Worm (Caenorhabditis elegans) whole organism, L2 larva: ENCODE data around the gene C12D8.21.

Experiments used
- C34F6.9 ChIP-seq: fragments of 150-350 bp; optimal IDR thresholded peaks from 2 replicates; lab custom pipeline; 2014; ENCODE audit warnings: missing biosample characterization, missing genetic modification characterization
- F13H6.1 ChIP-seq: sonication (generic microtip); optimal IDR thresholded peaks from 2 replicates; lab custom pipeline; 2016; ENCODE audit warnings: missing genetic modification characterization, missing compliant biosample characterization
- R02D3.7 ChIP-seq: fragments of 150-350 bp; optimal IDR thresholded peaks from 2 replicates; lab custom pipeline; 2014; ENCODE audit warnings: missing biosample characterization, missing genetic modification characterization
- Y55F3AM.14 ChIP-seq: fragments of 200-800 bp; sonication (Bioruptor generic); optimal IDR thresholded peaks from 2 replicates; lab custom pipeline; 2018; ENCODE audit warnings: mild to moderate bottlenecking, missing genetic modification characterization, missing compliant biosample characterization
- ZK546.5 ChIP-seq: sonication (generic microtip); optimal IDR thresholded peaks from 2 replicates; lab custom pipeline; 2017; ENCODE audit warnings: missing biosample characterization, missing genetic modification characterization
- aly-2 ChIP-seq: fragments of 150-350 bp; optimal IDR thresholded peaks from 2 replicates; lab custom pipeline; 2014; ENCODE audit warnings: missing biosample characterization, missing genetic modification characterization
- ama-1 ChIP-seq: fragments of 150-350 bp; optimal IDR thresholded peaks from 2 replicates; lab custom pipeline; 2018; ENCODE audit warnings: inconsistent platforms
- blmp-1 ChIP-seq: sonication (generic microtip); optimal IDR thresholded peaks from 2 replicates; lab custom pipeline; 2017; ENCODE audit warnings: missing genetic modification characterization, mild to moderate bottlenecking, missing compliant biosample characterization, antibody characterized with exemption, moderate library complexity; ENCODE audit not compliant: insufficient read depth
- ceh-82 ChIP-seq: fragments of 150-350 bp; optimal IDR thresholded peaks from 2 replicates; lab custom pipeline; 2014; ENCODE audit warnings: missing biosample characterization, missing genetic modification characterization
- crh-2 ChIP-seq: sonication (generic microtip); optimal IDR thresholded peaks from 2 replicates; lab custom pipeline; 2017; ENCODE audit warnings: missing biosample characterization, missing genetic modification characterization
- dmd-4 ChIP-seq: sonication (generic microtip); optimal IDR thresholded peaks from 2 replicates; lab custom pipeline; 2017; ENCODE audit warnings: missing biosample characterization, missing genetic modification characterization
- egl-27 ChIP-seq: sonication (generic microtip); optimal IDR thresholded peaks from 3 replicates; lab custom pipeline; 2017; ENCODE audit warnings: missing biosample characterization, missing genetic modification reagents, missing genetic modification characterization
- elt-1 ChIP-seq: fragments of 150-350 bp; optimal IDR thresholded peaks from 2 replicates; lab custom pipeline; 2014; ENCODE audit warnings: missing biosample characterization, missing genetic modification characterization
- elt-3 ChIP-seq: sonication (generic microtip); optimal IDR thresholded peaks from 2 replicates; lab custom pipeline; 2017; ENCODE audit warnings: missing biosample characterization, missing genetic modification characterization
- fos-1 ChIP-seq: fragments of 150-350 bp; optimal IDR thresholded peaks from 2 replicates; lab custom pipeline; 2014; ENCODE audit warnings: missing biosample characterization, missing genetic modification characterization
- lin-11 ChIP-seq: fragments of 150-350 bp; sonication (generic microtip); optimal IDR thresholded peaks from 2 replicates; lab custom pipeline; 2014; ENCODE audit warnings: missing biosample characterization, missing genetic modification characterization, inconsistent platforms, mixed read lengths
- lsy-2 ChIP-seq, 2 experiments: fragments of 150-350 bp in 1 of 2; sonication (generic microtip) in 1 of 2; optimal IDR thresholded peaks; 2 replicates each; lab custom pipeline; 2014 to 2017; ENCODE audit warnings: missing biosample characterization in 2 of 2, missing genetic modification characterization in 2 of 2
- mab-5 ChIP-seq: fragments of 150-350 bp; optimal IDR thresholded peaks from 2 replicates; lab custom pipeline; 2014; ENCODE audit warnings: missing biosample characterization, missing genetic modification characterization
- mbf-1 ChIP-seq: sonication (generic microtip); optimal IDR thresholded peaks from 2 replicates; lab custom pipeline; 2017; ENCODE audit warnings: missing biosample characterization, missing genetic modification characterization
- mdl-1 ChIP-seq, 2 experiments: fragments of 150-350 bp in 1 of 2; sonication (generic microtip) in 1 of 2; optimal IDR thresholded peaks; 2 replicates each; lab custom pipeline; 2017; ENCODE audit warnings: missing biosample characterization in 2 of 2, missing genetic modification characterization in 2 of 2
- nhr-10 ChIP-seq: sonication (generic microtip); optimal IDR thresholded peaks from 2 replicates; lab custom pipeline; 2017; ENCODE audit warnings: missing biosample characterization, missing genetic modification characterization
- nhr-12 ChIP-seq: fragments of 150-350 bp; optimal IDR thresholded peaks from 2 replicates; lab custom pipeline; 2014; ENCODE audit warnings: missing biosample characterization, missing genetic modification characterization
- nhr-129 ChIP-seq: fragments of 150-350 bp; optimal IDR thresholded peaks from 2 replicates; lab custom pipeline; 2014; ENCODE audit warnings: missing biosample characterization, missing genetic modification characterization
- nhr-21 ChIP-seq: fragments of 150-350 bp; optimal IDR thresholded peaks from 2 replicates; lab custom pipeline; 2014; ENCODE audit warnings: missing biosample characterization, missing genetic modification characterization
- nhr-25 ChIP-seq: fragments of 150-350 bp; sonication (generic microtip); optimal IDR thresholded peaks from 3 replicates; lab custom pipeline; 2014; ENCODE audit warnings: missing biosample characterization, missing genetic modification characterization
- nhr-6 ChIP-seq: fragments of 150-350 bp; optimal IDR thresholded peaks from 2 replicates; lab custom pipeline; 2014; ENCODE audit warnings: missing biosample characterization, missing genetic modification characterization
- peb-1 ChIP-seq: fragments of 150-350 bp; optimal IDR thresholded peaks from 2 replicates; lab custom pipeline; 2014; ENCODE audit warnings: missing biosample characterization, missing genetic modification characterization
- sem-4 ChIP-seq: fragments of 150-350 bp; optimal IDR thresholded peaks from 2 replicates; lab custom pipeline; 2014; ENCODE audit warnings: missing biosample characterization, missing genetic modification reagents, missing genetic modification characterization
- skn-1 ChIP-seq: sonication (generic microtip); optimal IDR thresholded peaks from 2 replicates; lab custom pipeline; 2017; ENCODE audit warnings: missing biosample characterization, missing genetic modification characterization
- sma-3 ChIP-seq: sonication (generic microtip); optimal IDR thresholded peaks from 2 replicates; lab custom pipeline; 2016; ENCODE audit warnings: missing genetic modification reagents, missing genetic modification characterization, missing compliant biosample characterization
- sma-9 ChIP-seq, 2 experiments: fragments of 150-350 bp in 1 of 2; sonication (generic microtip) in 1 of 2; optimal IDR thresholded peaks; 2 replicates each; lab custom pipeline; 2014 to 2016; ENCODE audit warnings: missing genetic modification characterization in 2 of 2, mild to moderate bottlenecking in 1 of 2, missing biosample characterization in 1 of 2, missing compliant biosample characterization in 1 of 2, missing genetic modification reagents in 1 of 2, moderate library complexity in 1 of 2
- snpc-4 ChIP-seq: fragments of 150-350 bp; optimal IDR thresholded peaks from 2 replicates; lab custom pipeline; 2014; ENCODE audit warnings: missing biosample characterization, missing genetic modification characterization
- unc-39 ChIP-seq: fragments of 150-350 bp; optimal IDR thresholded peaks from 2 replicates; lab custom pipeline; 2014; ENCODE audit warnings: missing biosample characterization, missing genetic modification characterization
- unc-55 ChIP-seq: fragments of 150-350 bp; sonication (generic microtip); optimal IDR thresholded peaks from 3 replicates; lab custom pipeline; 2014; ENCODE audit warnings: missing biosample characterization, missing genetic modification reagents, missing genetic modification characterization
- unc-62 ChIP-seq: fragments of 150-350 bp; optimal IDR thresholded peaks from 2 replicates; lab custom pipeline; 2014; ENCODE audit warnings: missing biosample characterization, missing genetic modification reagents, missing genetic modification characterization
- ztf-1 ChIP-seq: fragments of 200-800 bp; sonication (Bioruptor generic); conservative IDR thresholded peaks from 2 replicates; pipeline ENCODE4 v1.3.6; 2022; ENCODE audit warnings: missing genetic modification characterization, missing compliant biosample characterization
- ztf-11 ChIP-seq: sonication (generic microtip); optimal IDR thresholded peaks from 2 replicates; lab custom pipeline; 2017; ENCODE audit warnings: missing biosample characterization, missing genetic modification characterization
- ztf-4 ChIP-seq: fragments of 150-350 bp; optimal IDR thresholded peaks from 2 replicates; lab custom pipeline; 2014; ENCODE audit warnings: missing biosample characterization, missing genetic modification characterization

The C12D8.21 gene

ce11 chrV:10203435-10204009, 37.5 kb downstream of the C12D8.21 start, which contains the start of gene chpf-1 (continued):
- TF ChIP-seq unc-55 (GFP tag; lab: Kevin White, UChicago) (no peak), egl-27 (tag; lab: Kevin White, UChicago) (no peak)

- TF ChIP-seq nhr-129 (tag; lab: Kevin White, UChicago) (no peak), blmp-1 (tag; lab: Kevin White, UChicago) (no peak), ztf-4 (tag; lab: Kevin White, UChicago) (no peak), lin-11 (no peak), elt-1 (tag; lab: Kevin White, UChicago) (no peak), mdl-1 (tag; optimal IDR thresholded peaks at IDR 0.05; lab: Kevin White, UChicago) (no peak), fos-1 (tag; lab: Kevin White, UChicago) (no peak), sma-3 (GFP tag; lab: Kevin White, UChicago) (no peak), R02D3.7 (tag; lab: Kevin White, UChicago) (no peak), mbf-1 (tag; lab: Kevin White, UChicago) (no peak), Y55F3AM.14 (no peak), snpc-4 (no peak), unc-62 (GFP tag; lab: Kevin White, UChicago) (no peak), mab-5 (tag; lab: Kevin White, UChicago) (no peak), ZK546.5 (tag; lab: Kevin White, UChicago) (no peak), ztf-11 (no peak), nhr-6 (tag; lab: Kevin White, UChicago) (no peak), nhr-21 (tag; lab: Kevin White, UChicago) (no peak)
These were observed 38.6 kb downstream of the C12D8.21 start for ce11 chrV:10202340-10202739.

- TF ChIP-seq sem-4 (tag; lab: Kevin White, UChicago) (no peak), lsy-2 (tag; optimal IDR thresholded peaks at IDR 0.05; lab: Kevin White, UChicago) (peak in 1 of 2 experiments; percentile 11), ztf-1 (no peak), F13H6.1 (tag; lab: Kevin White, UChicago) (no peak), Y55F3AM.14 (no peak), elt-3 (tag; lab: Kevin White, UChicago) (no peak), ztf-11 (no peak), blmp-1 (tag; lab: Kevin White, UChicago) (no peak), nhr-12 (tag; lab: Kevin White, UChicago) (no peak), nhr-10 (tag; lab: Kevin White, UChicago) (no peak), crh-2 (tag; lab: Kevin White, UChicago) (peak; percentile 37), sma-9 (GFP tag; optimal IDR thresholded peaks at IDR 0.05; lab: Kevin White, UChicago) (no peak), sma-9 (tag; optimal IDR thresholded peaks at IDR 0.05; lab: Kevin White, UChicago) (no peak), sma-3 (GFP tag; lab: Kevin White, UChicago) (no peak), snpc-4 (no peak), mdl-1 (tag; optimal IDR thresholded peaks at IDR 0.05; lab: Kevin White, UChicago) (no peak), skn-1 (tag; lab: Kevin White, UChicago) (no peak), nhr-25 (tag; lab: Kevin White, UChicago) (peak; percentile 25), ama-1 (lab: Kevin White, UChicago) (no peak), nhr-129 (tag; lab: Kevin White, UChicago) (no peak), unc-39 (tag; lab: Kevin White, UChicago) (no peak), nhr-6 (tag; lab: Kevin White, UChicago) (no peak), aly-2 (tag; lab: Kevin White, UChicago) (no peak), fos-1 (tag; lab: Kevin White, UChicago) (no peak), peb-1 (tag; lab: Kevin White, UChicago) (no peak), R02D3.7 (tag; lab: Kevin White, UChicago) (no peak), lin-11 (no peak)
These were observed 39.1 kb downstream of the C12D8.21 start, which contains the start of gene ZK856.7 for ce11 chrV:10201913-10202312. ZK856.7 (plus strand) TSS chrV:10202098.

ce11 chrV:10198386-10198785, 42.6 kb downstream of the C12D8.21 start, which contains the start of gene ZK856.6:
ZK856.6 (plus strand) TSS chrV:10198686.
- no peak for TF ChIP-seq sma-3 (GFP tag; lab: Kevin White, UChicago)
- TF ChIP-seq nhr-10 (tag; lab: Kevin White, UChicago): no peak
- TF ChIP-seq nhr-12 (tag; lab: Kevin White, UChicago): no peak
- TF ChIP-seq ZK546.5 (tag; lab: Kevin White, UChicago): no peak
- no peak for TF ChIP-seq crh-2 (tag; lab: Kevin White, UChicago)
- no peak for TF ChIP-seq elt-1 (tag; lab: Kevin White, UChicago)
- no peak for TF ChIP-seq ceh-82
- no peak for TF ChIP-seq Y55F3AM.14
- TF ChIP-seq peb-1 (tag; lab: Kevin White, UChicago): no peak
- TF ChIP-seq unc-39 (tag; lab: Kevin White, UChicago): no peak
- TF ChIP-seq lin-11: no peak
- TF ChIP-seq dmd-4 (tag; lab: Kevin White, UChicago): no peak
- no peak for TF ChIP-seq nhr-25 (tag; lab: Kevin White, UChicago)
- TF ChIP-seq C34F6.9 (tag; lab: Kevin White, UChicago): no peak
- no peak for TF ChIP-seq elt-3 (tag; lab: Kevin White, UChicago)
- TF ChIP-seq, all 48 proteins: peak for 0
